Worm (Caenorhabditis elegans) whole organism, L4/young adult: ENCODE measurements around the gene pho-12.

Experiments
- W03F9.2 ChIP-seq: fragments of 150-350 bp; optimal IDR thresholded peaks from 2 replicates; lab custom pipeline; 2014; ENCODE audit warnings: missing biosample characterization, missing genetic modification characterization
- dao-5 ChIP-seq: sonication (generic microtip); optimal IDR thresholded peaks from 2 replicates; lab custom pipeline; 2016; ENCODE audit warnings: missing genotype, missing genetic modification characterization, moderate library complexity, missing compliant biosample characterization
- him-1 ChIP-seq: sonication (generic microtip); optimal IDR thresholded peaks from 2 replicates; lab custom pipeline; 2016; ENCODE audit warnings: missing genotype, missing genetic modification reagents, missing genetic modification characterization, missing compliant biosample characterization

ce11 chrII:5083341-5083740 lies 22.7 kb upstream of the pho-12 start, which contains the start of gene C04G6.4:
- TF ChIP-seq W03F9.2 (tag; lab: Kevin White, UChicago) (no peak), him-1 (tag; lab: Kevin White, UChicago) (no peak), dao-5 (tag; lab: Kevin White, UChicago) (no peak)
